Worm (Caenorhabditis elegans): ENCODE results near the gene F22F7.8.

- TF ChIP-seq W03F9.2 (tag; optimal IDR thresholded peaks at IDR 0.05) (no peak), dao-5 (tag; optimal IDR thresholded peaks at IDR 0.05) (no peak)
Observed at ce11 chrV:2134340-2134739, 12.6 kb upstream of the F22F7.8 start.

Data from whole organism, L4/young adult.